Worm (Caenorhabditis elegans) whole organism, young adult: ENCODE measurements around the gene ran-1.

Experiments used
- C17E4.6 ChIP-seq: fragments of 200-800 bp; sonication (Bioruptor generic); IDR thresholded peaks from 2 replicates; pipeline ENCODE4 v1.3.6; 2022; ENCODE audit warnings: missing genetic modification reagents, missing genetic modification characterization, missing compliant biosample characterization
- F33H1.4 ChIP-seq: fragments of 200-800 bp; sonication (Bioruptor generic); IDR thresholded peaks from 2 replicates; pipeline ENCODE4 v1.3.6; 2022; ENCODE audit warnings: missing genetic modification reagents, missing genetic modification characterization, missing compliant biosample characterization
- F39B2.1 ChIP-seq: fragments of 200-800 bp; sonication (Bioruptor generic); IDR thresholded peaks from 2 replicates; pipeline ENCODE4 v1.3.6; 2022; ENCODE audit warnings: missing genetic modification reagents, missing genetic modification characterization, missing compliant biosample characterization
- F57A8.1 ChIP-seq: fragments of 200-800 bp; sonication (Bioruptor generic); optimal IDR thresholded peaks from 2 replicates; lab custom pipeline; 2018; ENCODE audit warnings: mild to moderate bottlenecking, missing genetic modification characterization, moderate library complexity, missing compliant biosample characterization
- F57C9.4 ChIP-seq: sonication (generic microtip); optimal IDR thresholded peaks from 2 replicates; lab custom pipeline; 2017; ENCODE audit warnings: mild to moderate bottlenecking, missing genetic modification characterization, missing compliant biosample characterization
- K11D2.4 ChIP-seq: fragments of 200-800 bp; sonication (Bioruptor generic); IDR thresholded peaks from 2 replicates; pipeline ENCODE4 v1.3.6; 2022; ENCODE audit warnings: missing genetic modification reagents, missing genetic modification characterization, missing compliant biosample characterization
- Y53F4B.3 ChIP-seq: fragments of 200-800 bp; sonication (Bioruptor generic); IDR thresholded peaks from 2 replicates; pipeline ENCODE4 v1.3.6; 2022; ENCODE audit warnings: missing genetic modification reagents, missing genetic modification characterization, missing compliant biosample characterization
- Y79H2A.3 ChIP-seq: fragments of 200-800 bp; sonication (Bioruptor generic); conservative IDR thresholded peaks from 2 replicates; pipeline ENCODE4 v1.3.6; 2022; ENCODE audit warnings: missing genetic modification reagents, missing genetic modification characterization, missing compliant biosample characterization
- akir-1 ChIP-seq: fragments of 200-800 bp; sonication (Bioruptor generic); optimal IDR thresholded peaks from 2 replicates; lab custom pipeline; 2018; ENCODE audit warnings: mild to moderate bottlenecking, missing genetic modification characterization, moderate library complexity, missing compliant biosample characterization
- ama-1 ChIP-seq, 3 experiments: fragments of 150-350 bp in 1 of 3; sonication (generic microtip) in 2 of 3; optimal IDR thresholded peaks; 2 replicates each; lab custom pipeline; 2014 to 2018; ENCODE audit warnings: missing biosample characterization in 2 of 3, missing genetic modification characterization in 2 of 3, missing genetic modification reagents in 2 of 3
- atf-7 ChIP-seq: sonication (generic microtip); optimal IDR thresholded peaks from 2 replicates; lab custom pipeline; 2017; ENCODE audit warnings: mild to moderate bottlenecking, missing genetic modification characterization, missing compliant biosample characterization
- bed-2 ChIP-seq: fragments of 200-800 bp; sonication (Bioruptor generic); IDR thresholded peaks from 2 replicates; pipeline ENCODE4 v1.3.6; 2022; ENCODE audit warnings: missing genetic modification reagents, missing genetic modification characterization, missing compliant biosample characterization
- ccch-3 ChIP-seq: fragments of 200-800 bp; sonication (Bioruptor generic); optimal IDR thresholded peaks from 2 replicates; lab custom pipeline; 2018; ENCODE audit warnings: mild to moderate bottlenecking, missing genetic modification characterization, missing compliant biosample characterization
- cebp-1 ChIP-seq, 2 experiments: fragments of 200-800 bp in 1 of 2; sonication (Bioruptor generic) in 1 of 2; sonication (generic microtip) in 1 of 2; IDR thresholded peaks in 1 of 2; optimal IDR thresholded peaks in 1 of 2; 2 replicates each; pipeline versions ENCODE4 v1.3.6 to Lab custom; 2017 to 2022; ENCODE audit warnings: missing compliant biosample characterization in 2 of 2, missing genetic modification characterization in 2 of 2, mild to moderate bottlenecking in 1 of 2, missing genetic modification reagents in 1 of 2, moderate library complexity in 1 of 2
- efl-1 ChIP-seq: fragments of 150-350 bp; optimal IDR thresholded peaks from 2 replicates; lab custom pipeline; 2014; ENCODE audit warnings: missing biosample characterization, missing genetic modification reagents, missing genetic modification characterization
- egl-44 ChIP-seq: fragments of 200-800 bp; sonication (Bioruptor generic); IDR thresholded peaks from 2 replicates; pipeline ENCODE4 v1.3.6; 2022; ENCODE audit warnings: missing genetic modification reagents, missing genetic modification characterization, missing compliant biosample characterization
- egrh-3 ChIP-seq: fragments of 200-800 bp; sonication (Bioruptor generic); IDR thresholded peaks from 2 replicates; pipeline ENCODE4 v1.3.6; 2022; ENCODE audit warnings: missing genetic modification reagents, missing genetic modification characterization, missing compliant biosample characterization
- ekl-4 ChIP-seq: fragments of 200-800 bp; sonication (Bioruptor generic); IDR thresholded peaks from 2 replicates; pipeline ENCODE4 v1.3.6; 2022; ENCODE audit warnings: missing genetic modification reagents, missing genetic modification characterization, missing compliant biosample characterization
- fkh-3 ChIP-seq: sonication (generic microtip); optimal IDR thresholded peaks from 2 replicates; lab custom pipeline; 2016; ENCODE audit warnings: mild to moderate bottlenecking, missing genetic modification characterization, missing compliant biosample characterization
- gei-17 ChIP-seq: fragments of 200-800 bp; sonication (Bioruptor generic); optimal IDR thresholded peaks from 2 replicates; lab custom pipeline; 2018; ENCODE audit warnings: mild to moderate bottlenecking, missing genetic modification characterization, missing compliant biosample characterization
- hlh-26 ChIP-seq: fragments of 200-800 bp; sonication (Bioruptor generic); conservative IDR thresholded peaks from 2 replicates; pipeline ENCODE4 v1.3.6; 2022; ENCODE audit warnings: missing genetic modification reagents, missing genetic modification characterization, missing compliant biosample characterization
- hmg-1.2 ChIP-seq: fragments of 200-800 bp; sonication (Bioruptor generic); IDR thresholded peaks from 2 replicates; pipeline ENCODE4 v1.3.6; 2022; ENCODE audit warnings: missing genetic modification reagents, missing genetic modification characterization, missing compliant biosample characterization
- hmg-20 ChIP-seq: fragments of 200-800 bp; sonication (Bioruptor generic); IDR thresholded peaks from 2 replicates; pipeline ENCODE4 v1.3.6; 2022; ENCODE audit warnings: missing genetic modification reagents, missing genetic modification characterization, missing compliant biosample characterization
- lin-40 ChIP-seq: sonication (generic microtip); optimal IDR thresholded peaks from 2 replicates; lab custom pipeline; 2016; ENCODE audit warnings: missing genetic modification characterization, mild to moderate bottlenecking, missing compliant biosample characterization, missing genotype, missing genetic modification reagents
- madf-10 ChIP-seq: sonication (generic microtip); optimal IDR thresholded peaks from 2 replicates; lab custom pipeline; 2016; ENCODE audit warnings: mild to moderate bottlenecking, missing genetic modification characterization, missing compliant biosample characterization
- madf-3 ChIP-seq: fragments of 200-800 bp; sonication (Bioruptor generic); IDR thresholded peaks from 2 replicates; pipeline ENCODE4 v1.3.6; 2022; ENCODE audit warnings: missing genetic modification reagents, missing genetic modification characterization, missing compliant biosample characterization
- mes-4 ChIP-seq: sonication (generic microtip); optimal IDR thresholded peaks from 2 replicates; lab custom pipeline; 2016; ENCODE audit warnings: missing genotype, missing genetic modification characterization, missing compliant biosample characterization
- mxl-1 ChIP-seq: sonication (generic microtip); optimal IDR thresholded peaks from 2 replicates; lab custom pipeline; 2016; ENCODE audit warnings: missing genetic modification characterization, missing compliant biosample characterization
- nfya-1 ChIP-seq: sonication (generic microtip); optimal IDR thresholded peaks from 2 replicates; lab custom pipeline; 2017; ENCODE audit warnings: antibody characterized with exemption, missing compliant biosample characterization, missing genetic modification characterization, borderline replicate concordance; ENCODE audit not compliant: insufficient read depth
- nhr-27 ChIP-seq: fragments of 200-800 bp; sonication (Bioruptor generic); optimal IDR thresholded peaks from 2 replicates; lab custom pipeline; 2018; ENCODE audit warnings: mild to moderate bottlenecking, missing genetic modification characterization, moderate library complexity, missing compliant biosample characterization
- nhr-80 ChIP-seq: sonication (generic microtip); optimal IDR thresholded peaks from 2 replicates; lab custom pipeline; 2016; ENCODE audit warnings: missing genetic modification characterization, missing compliant biosample characterization
- rec-8 ChIP-seq, 2 experiments: sonication (generic microtip); optimal IDR thresholded peaks; 2 replicates each; lab custom pipeline; 2016; ENCODE audit warnings: mild to moderate bottlenecking in 2 of 2, missing genetic modification characterization in 2 of 2, missing genetic modification reagents in 2 of 2, missing genotype in 2 of 2, missing biosample characterization in 1 of 2, missing compliant biosample characterization in 1 of 2, moderate library complexity in 1 of 2
- repo-1 ChIP-seq: sonication (generic microtip); optimal IDR thresholded peaks from 2 replicates; lab custom pipeline; 2017; ENCODE audit warnings: mild to moderate bottlenecking, missing genetic modification characterization, missing compliant biosample characterization
- sdz-38 ChIP-seq: sonication (generic microtip); optimal IDR thresholded peaks from 2 replicates; lab custom pipeline; 2016; ENCODE audit warnings: missing genotype, missing genetic modification characterization, missing compliant biosample characterization
- snpc-1.3 ChIP-seq: sonication (generic microtip); optimal IDR thresholded peaks from 2 replicates; lab custom pipeline; 2017; ENCODE audit warnings: missing genetic modification characterization, mild to moderate bottlenecking, missing compliant biosample characterization, antibody characterized with exemption, moderate library complexity, missing genotype, missing genetic modification reagents; ENCODE audit not compliant: insufficient read depth
- tlf-1 ChIP-seq: fragments of 200-800 bp; sonication (Bioruptor generic); optimal IDR thresholded peaks from 2 replicates; lab custom pipeline; 2018; ENCODE audit warnings: mild to moderate bottlenecking, missing genetic modification characterization, missing compliant biosample characterization
- xnd-1 ChIP-seq: sonication (generic microtip); optimal IDR thresholded peaks from 2 replicates; lab custom pipeline; 2016; ENCODE audit warnings: missing genotype, missing genetic modification reagents, missing genetic modification characterization, missing compliant biosample characterization
- zfh-2 ChIP-seq: fragments of 200-800 bp; sonication (Bioruptor generic); conservative IDR thresholded peaks from 2 replicates; pipeline ENCODE4 v1.3.6; 2022; ENCODE audit warnings: missing genetic modification reagents, missing genetic modification characterization, missing compliant biosample characterization
- ztf-26 ChIP-seq: sonication (generic microtip); optimal IDR thresholded peaks from 2 replicates; lab custom pipeline; 2017; ENCODE audit warnings: missing genetic modification characterization, missing compliant biosample characterization
- ztf-3 ChIP-seq: fragments of 200-800 bp; sonication (Bioruptor generic); optimal IDR thresholded peaks from 2 replicates; lab custom pipeline; 2018; ENCODE audit warnings: mild to moderate bottlenecking, missing genetic modification characterization, missing compliant biosample characterization

The ran-1 gene

DNA sequence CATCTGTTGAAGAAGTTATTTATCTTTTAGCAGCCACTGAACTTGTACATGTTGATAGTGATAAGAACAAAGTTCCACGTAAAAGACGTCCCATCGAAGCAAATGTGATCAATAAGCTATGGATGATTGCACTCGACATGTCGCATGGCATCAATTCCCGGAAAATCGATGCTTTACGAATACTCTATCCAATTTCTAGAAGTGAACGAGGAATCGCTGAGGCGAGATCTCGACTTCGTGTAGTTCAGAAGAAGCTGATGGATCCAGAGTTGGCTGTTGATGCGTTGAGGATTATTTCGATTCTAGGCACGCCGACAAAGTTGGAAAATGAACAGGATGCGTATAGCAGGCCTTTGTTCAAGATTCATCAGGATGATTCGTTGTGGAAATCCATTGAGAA, 22.2 kb upstream of the ran-1 start:
- TF ChIP-seq hlh-26 (GFP tag; lab: Robert Waterston, UW) = no peak

ce11 chrIII:10763032-10763431, 15.5 kb upstream of the ran-1 start, which contains the start of gene dpy-28:
Gene dpy-28 (plus strand): TSS chrIII:10763131.
- TF ChIP-seq ama-1 (optimal IDR thresholded peaks at IDR 0.05; lab: Kevin White, UChicago) (peak; percentile 75), ama-1 (GFP tag; optimal IDR thresholded peaks at IDR 0.05; lab: Kevin White, UChicago) (no peak), F57C9.4 (tag; lab: Kevin White, UChicago) (no peak), C17E4.6 (no peak), atf-7 (tag; lab: Kevin White, UChicago) (peak; percentile 7), cebp-1 (GFP tag; IDR thresholded peaks at IDR 0.05; lab: Robert Waterston, UW) (no peak), cebp-1 (tag; optimal IDR thresholded peaks at IDR 0.05; lab: Kevin White, UChicago) (peak; percentile 48)

DNA sequence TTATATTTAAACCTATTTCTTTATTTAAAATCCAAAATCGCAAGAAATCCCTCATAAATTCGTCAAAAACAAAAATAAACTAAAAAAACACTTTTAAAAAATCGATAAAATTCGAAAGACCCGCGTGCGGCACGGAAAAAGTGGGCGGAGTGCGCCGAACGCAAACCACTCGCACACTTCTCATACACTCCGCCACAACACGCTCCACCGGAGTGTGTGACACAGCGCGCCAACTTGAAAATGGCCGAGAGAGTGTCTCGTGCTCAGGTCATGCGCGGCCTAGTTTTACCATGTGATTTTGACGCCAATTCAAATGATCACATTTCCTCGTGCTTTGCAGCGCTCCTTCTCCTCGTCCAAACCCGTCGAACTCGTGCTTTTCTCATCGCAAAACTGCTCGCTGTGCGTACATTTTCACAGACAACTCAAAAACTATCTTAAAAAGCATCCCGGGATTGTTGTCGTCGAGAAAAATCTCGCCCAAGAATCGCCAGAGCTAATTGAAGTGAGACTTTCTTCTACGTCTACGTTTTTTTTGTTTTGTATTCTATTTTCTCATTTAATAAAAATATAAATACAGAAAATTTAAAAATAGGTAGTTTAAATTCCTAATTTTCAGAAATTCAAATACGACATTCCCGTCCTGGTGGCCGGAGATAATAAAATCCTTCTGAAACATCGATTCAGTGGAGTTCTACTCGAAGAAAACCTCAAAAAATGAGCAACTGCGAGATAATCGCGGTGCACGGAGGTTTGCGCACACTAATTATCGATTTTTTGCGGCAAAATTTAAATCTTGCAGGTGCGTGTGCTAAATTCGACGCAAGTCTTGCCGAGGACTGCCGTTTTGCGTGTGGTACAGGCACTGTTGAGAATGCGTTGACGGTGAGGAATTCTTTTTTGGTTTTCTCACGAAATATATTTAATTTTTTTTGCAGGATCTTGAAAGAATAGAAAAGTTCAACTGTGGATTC, 11.8 kb upstream of the ran-1 start, which contains the start of gene tasp-1:
Gene tasp-1 (plus strand): TSS at position 258 of the 974 bp plus-strand sequence.
- TF ChIP-seq fkh-3 (tag; lab: Kevin White, UChicago) (peak; percentile 67), ama-1 (optimal IDR thresholded peaks at IDR 0.05; lab: Kevin White, UChicago) (no peak), ama-1 (GFP tag; optimal IDR thresholded peaks at IDR 0.05; lab: Kevin White, UChicago) (peak; percentile 61 to 86), madf-3 (GFP tag; lab: Robert Waterston, UW) (peak; percentile 99), efl-1 (GFP tag; lab: Kevin White, UChicago) (peak; percentile 99), ztf-3 (peak; percentile 99), gei-17 (GFP tag; lab: Kevin White, UChicago) (peak; percentile 95), egrh-3 (GFP tag; lab: Robert Waterston, UW) (peak; percentile 96), nhr-27 (peak; percentile 98), F57A8.1 (GFP tag; lab: Kevin White, UChicago) (no peak), F57C9.4 (tag; lab: Kevin White, UChicago) (peak; percentile 98), nhr-80 (tag; lab: Kevin White, UChicago) (peak; percentile 100), egl-44 (peak; percentile 99), repo-1 (tag; lab: Kevin White, UChicago) (peak; percentile 99), sdz-38 (tag; lab: Kevin White, UChicago) (no peak), snpc-1.3 (tag; lab: Kevin White, UChicago) (peak; percentile 96), zfh-2 (GFP tag; lab: Robert Waterston, UW) (peak; percentile 100), mxl-1 (tag; lab: Kevin White, UChicago) (peak; percentile 95), F33H1.4 (peak; percentile 94), F39B2.1 (peak; percentile 85; the same call in 1 of the 2 replicates), ekl-4 (GFP tag; lab: Robert Waterston, UW) (peak; percentile 100), ccch-3 (GFP tag; lab: Kevin White, UChicago) (peak; percentile 69), xnd-1 (tag; lab: Kevin White, UChicago) (peak; percentile 77), Y79H2A.3 (peak; percentile 100), bed-2 (GFP tag; lab: Robert Waterston, UW) (peak; percentile 99), mes-4 (tag; lab: Kevin White, UChicago) (peak; percentile 17), lin-40 (tag; lab: Kevin White, UChicago) (peak; percentile 99), ztf-26 (peak; percentile 100), akir-1 (GFP tag; lab: Kevin White, UChicago) (peak; percentile 96), K11D2.4 (GFP tag; lab: Robert Waterston, UW) (peak; percentile 100), rec-8 (tag; optimal IDR thresholded peaks at IDR 0.05; lab: Kevin White, UChicago) (peak; percentile 89 to 97), Y53F4B.3 (GFP tag; lab: Robert Waterston, UW) (peak; percentile 94), tlf-1 (GFP tag; lab: Kevin White, UChicago) (peak; percentile 100), madf-10 (tag; lab: Kevin White, UChicago) (peak; percentile 98), hmg-1.2 (peak; percentile 96), hmg-20 (GFP tag; lab: Robert Waterston, UW) (peak; percentile 95), nfya-1 (tag; lab: Kevin White, UChicago) (no peak), hlh-26 (GFP tag; lab: Robert Waterston, UW) (no peak)
